Worm (Caenorhabditis elegans) whole organism, late embryonic: Measurements from ENCODE around the gene F52E10.2.

Source experiments
- C08G9.2 ChIP-seq: sonication (generic microtip); optimal IDR thresholded peaks from 2 replicates; lab custom pipeline; 2016; ENCODE audit warnings: mild to moderate bottlenecking, missing genetic modification characterization, moderate library complexity, missing compliant biosample characterization
- F13H6.1 ChIP-seq: sonication (generic microtip); optimal IDR thresholded peaks from 2 replicates; lab custom pipeline; 2016; ENCODE audit warnings: missing genetic modification characterization, missing compliant biosample characterization
- T23F11.4 ChIP-seq: fragments of 200-800 bp; sonication (Bioruptor generic); optimal IDR thresholded peaks from 2 replicates; lab custom pipeline; 2018; ENCODE audit warnings: mild to moderate bottlenecking, missing genetic modification characterization, missing compliant biosample characterization
- ahr-1 ChIP-seq: sonication (generic microtip); optimal IDR thresholded peaks from 2 replicates; lab custom pipeline; 2016; ENCODE audit warnings: missing genetic modification characterization, missing compliant biosample characterization
- ama-1 ChIP-seq: fragments of 150-350 bp; optimal IDR thresholded peaks from 2 replicates; lab custom pipeline; 2014
- ceh-14 ChIP-seq: sonication (generic microtip); optimal IDR thresholded peaks from 2 replicates; lab custom pipeline; 2016; ENCODE audit warnings: missing genotype, missing genetic modification characterization, missing compliant biosample characterization
- ceh-18 ChIP-seq: sonication (generic microtip); optimal IDR thresholded peaks from 2 replicates; lab custom pipeline; 2016; ENCODE audit warnings: missing genetic modification characterization, missing compliant biosample characterization
- ceh-19 ChIP-seq: fragments of 200-800 bp; sonication (Bioruptor generic); optimal IDR thresholded peaks from 2 replicates; lab custom pipeline; 2018; ENCODE audit warnings: mild to moderate bottlenecking, missing genetic modification characterization, missing compliant biosample characterization
- ceh-24 ChIP-seq: sonication (generic microtip); optimal IDR thresholded peaks from 2 replicates; lab custom pipeline; 2016; ENCODE audit warnings: mild to moderate bottlenecking, missing genetic modification characterization, missing compliant biosample characterization
- ceh-31 ChIP-seq: sonication (generic microtip); optimal IDR thresholded peaks from 2 replicates; lab custom pipeline; 2016; ENCODE audit warnings: missing genetic modification characterization, missing compliant biosample characterization
- ceh-34 ChIP-seq: sonication (generic microtip); optimal IDR thresholded peaks from 2 replicates; lab custom pipeline; 2016; ENCODE audit warnings: mild to moderate bottlenecking, missing genetic modification characterization, missing compliant biosample characterization
- ceh-45 ChIP-seq: fragments of 200-800 bp; sonication (Bioruptor generic); IDR thresholded peaks from 2 replicates; pipeline ENCODE4 v1.3.6; 2022; ENCODE audit warnings: missing genetic modification reagents, missing genetic modification characterization, missing compliant biosample characterization
- ceh-6 ChIP-seq: fragments of 200-800 bp; sonication (Bioruptor generic); optimal IDR thresholded peaks from 2 replicates; lab custom pipeline; 2018; ENCODE audit warnings: mild to moderate bottlenecking, missing genetic modification characterization, missing compliant biosample characterization
- ceh-9 ChIP-seq: sonication (generic microtip); optimal IDR thresholded peaks from 2 replicates; lab custom pipeline; 2016; ENCODE audit warnings: mild to moderate bottlenecking, missing genetic modification characterization, inconsistent platforms, missing compliant biosample characterization
- che-1 ChIP-seq: sonication (generic microtip); optimal IDR thresholded peaks from 2 replicates; lab custom pipeline; 2016; ENCODE audit warnings: mild to moderate bottlenecking, missing genetic modification characterization, missing compliant biosample characterization
- dmd-4 ChIP-seq: sonication (generic microtip); optimal IDR thresholded peaks from 2 replicates; lab custom pipeline; 2016; ENCODE audit warnings: borderline replicate concordance, missing genetic modification characterization, missing compliant biosample characterization
- elt-2 ChIP-seq: sonication (generic microtip); optimal IDR thresholded peaks from 2 replicates; lab custom pipeline; 2016; ENCODE audit warnings: missing genetic modification reagents, missing genetic modification characterization, missing compliant biosample characterization
- elt-4 ChIP-seq: sonication (generic microtip); optimal IDR thresholded peaks from 2 replicates; lab custom pipeline; 2016; ENCODE audit warnings: missing genetic modification characterization, missing compliant biosample characterization
- ets-4 ChIP-seq: sonication (generic microtip); optimal IDR thresholded peaks from 2 replicates; lab custom pipeline; 2016; ENCODE audit warnings: missing genetic modification characterization, missing compliant biosample characterization
- eyg-1 ChIP-seq: sonication (generic microtip); optimal IDR thresholded peaks from 2 replicates; lab custom pipeline; 2016; ENCODE audit warnings: missing genotype, missing genetic modification characterization, missing compliant biosample characterization
- fax-1 ChIP-seq: sonication (generic microtip); optimal IDR thresholded peaks from 2 replicates; lab custom pipeline; 2016; ENCODE audit warnings: missing genotype, missing genetic modification characterization, missing compliant biosample characterization
- fkh-10 ChIP-seq: fragments of 150-350 bp; optimal IDR thresholded peaks from 2 replicates; lab custom pipeline; 2014; ENCODE audit warnings: missing biosample characterization, missing genetic modification reagents, missing genetic modification characterization
- fkh-6 ChIP-seq: sonication (generic microtip); optimal IDR thresholded peaks from 2 replicates; lab custom pipeline; 2016; ENCODE audit warnings: missing genetic modification characterization, missing compliant biosample characterization
- hlh-13 ChIP-seq: fragments of 200-800 bp; sonication (Bioruptor generic); optimal IDR thresholded peaks from 2 replicates; lab custom pipeline; 2018; ENCODE audit warnings: mild to moderate bottlenecking, missing genetic modification characterization, missing compliant biosample characterization
- hlh-15 ChIP-seq: sonication (generic microtip); optimal IDR thresholded peaks from 2 replicates; lab custom pipeline; 2016; ENCODE audit warnings: missing genetic modification characterization, missing compliant biosample characterization
- hlh-30 ChIP-seq: sonication (generic microtip); optimal IDR thresholded peaks from 2 replicates; lab custom pipeline; 2017; ENCODE audit warnings: antibody characterized with exemption, missing genetic modification characterization, missing compliant biosample characterization; ENCODE audit not compliant: insufficient read depth
- hlh-8 ChIP-seq: sonication (generic microtip); optimal IDR thresholded peaks from 2 replicates; lab custom pipeline; 2016; ENCODE audit warnings: missing genotype, missing genetic modification characterization, missing compliant biosample characterization
- lim-6 ChIP-seq: sonication (generic microtip); optimal IDR thresholded peaks from 2 replicates; lab custom pipeline; 2016; ENCODE audit warnings: missing genetic modification characterization, missing compliant biosample characterization
- madf-2 ChIP-seq: sonication (generic microtip); optimal IDR thresholded peaks from 2 replicates; lab custom pipeline; 2017; ENCODE audit warnings: missing genetic modification characterization, missing compliant biosample characterization
- nfya-1 ChIP-seq: sonication (generic microtip); optimal IDR thresholded peaks from 2 replicates; lab custom pipeline; 2017; ENCODE audit warnings: missing genetic modification characterization, mild to moderate bottlenecking, missing compliant biosample characterization, antibody characterized with exemption, moderate library complexity
- nhr-11 ChIP-seq: fragments of 150-350 bp; optimal IDR thresholded peaks from 2 replicates; lab custom pipeline; 2014; ENCODE audit warnings: missing biosample characterization, missing genetic modification characterization
- nhr-232 ChIP-seq: sonication (generic microtip); optimal IDR thresholded peaks from 2 replicates; lab custom pipeline; 2016; ENCODE audit warnings: missing genetic modification characterization, missing compliant biosample characterization
- npax-4 ChIP-seq: sonication (generic microtip); optimal IDR thresholded peaks from 2 replicates; lab custom pipeline; 2016; ENCODE audit warnings: missing genetic modification characterization, missing compliant biosample characterization
- pag-3 ChIP-seq: sonication (generic microtip); optimal IDR thresholded peaks from 2 replicates; lab custom pipeline; 2016; ENCODE audit warnings: missing compliant biosample characterization, missing genetic modification characterization, borderline replicate concordance
- pat-9 ChIP-seq: fragments of 200-800 bp; sonication (Bioruptor generic); optimal IDR thresholded peaks from 2 replicates; lab custom pipeline; 2018; ENCODE audit warnings: mild to moderate bottlenecking, missing genetic modification characterization, moderate library complexity, missing compliant biosample characterization
- pax-1 ChIP-seq: fragments of 150-350 bp; optimal IDR thresholded peaks from 2 replicates; lab custom pipeline; 2014; ENCODE audit warnings: missing biosample characterization, missing genetic modification characterization
- pha-2 ChIP-seq: sonication (generic microtip); optimal IDR thresholded peaks from 2 replicates; lab custom pipeline; 2017; ENCODE audit warnings: mild to moderate bottlenecking, missing genetic modification characterization, missing compliant biosample characterization
- pha-4 ChIP-seq: fragments of 150-350 bp; optimal IDR thresholded peaks from 2 replicates; lab custom pipeline; 2018; ENCODE audit warnings: missing biosample characterization, missing genetic modification reagents, missing genetic modification characterization
- pqm-1 ChIP-seq: sonication (generic microtip); optimal IDR thresholded peaks from 2 replicates; lab custom pipeline; 2016; ENCODE audit warnings: missing genetic modification characterization, missing compliant biosample characterization
- pros-1 ChIP-seq: fragments of 150-350 bp; optimal IDR thresholded peaks from 2 replicates; lab custom pipeline; 2014; ENCODE audit warnings: missing biosample characterization, missing genetic modification reagents, missing genetic modification characterization
- ref-2 ChIP-seq: sonication (generic microtip); optimal IDR thresholded peaks from 2 replicates; lab custom pipeline; 2016; ENCODE audit warnings: missing genetic modification characterization, missing compliant biosample characterization
- rnt-1 ChIP-seq: sonication (generic microtip); optimal IDR thresholded peaks from 2 replicates; lab custom pipeline; 2016; ENCODE audit warnings: missing genetic modification characterization, missing compliant biosample characterization
- sdc-2 ChIP-seq: sonication (generic microtip); optimal IDR thresholded peaks from 2 replicates; lab custom pipeline; 2016; ENCODE audit warnings: missing genotype, missing genetic modification characterization, missing compliant biosample characterization
- sox-4 ChIP-seq: sonication (generic microtip); optimal IDR thresholded peaks from 2 replicates; lab custom pipeline; 2017; ENCODE audit warnings: mild to moderate bottlenecking, missing genetic modification characterization, inconsistent platforms, missing compliant biosample characterization
- tbx-2 ChIP-seq: sonication (generic microtip); optimal IDR thresholded peaks from 2 replicates; lab custom pipeline; 2016; ENCODE audit warnings: missing genetic modification characterization, missing compliant biosample characterization
- tbx-7 ChIP-seq: sonication (generic microtip); optimal IDR thresholded peaks from 2 replicates; lab custom pipeline; 2016; ENCODE audit warnings: missing genotype, missing genetic modification characterization, missing compliant biosample characterization
- unc-3 ChIP-seq, 2 experiments: fragments of 200-800 bp in 1 of 2; sonication (Bioruptor generic) in 1 of 2; sonication (generic microtip) in 1 of 2; conservative IDR thresholded peaks in 1 of 2; optimal IDR thresholded peaks in 1 of 2; 2 replicates each; pipeline versions ENCODE4 v1.3.6 to Lab custom; 2016 to 2022; ENCODE audit warnings: missing compliant biosample characterization in 2 of 2, missing genetic modification characterization in 2 of 2, missing genetic modification reagents in 1 of 2
- unc-42 ChIP-seq: sonication (generic microtip); optimal IDR thresholded peaks from 2 replicates; lab custom pipeline; 2016; ENCODE audit warnings: missing genotype, missing genetic modification characterization, missing compliant biosample characterization
- unc-55 ChIP-seq: sonication (generic microtip); optimal IDR thresholded peaks from 2 replicates; lab custom pipeline; 2017; ENCODE audit warnings: missing biosample characterization, missing genetic modification reagents, missing genetic modification characterization
- unc-86 ChIP-seq: sonication (generic microtip); optimal IDR thresholded peaks from 2 replicates; lab custom pipeline; 2016; ENCODE audit warnings: missing genetic modification characterization, missing compliant biosample characterization
- zip-5 ChIP-seq: sonication (generic microtip); optimal IDR thresholded peaks from 2 replicates; lab custom pipeline; 2016; ENCODE audit warnings: missing genetic modification characterization, missing compliant biosample characterization

F52E10.2 gene

DNA sequence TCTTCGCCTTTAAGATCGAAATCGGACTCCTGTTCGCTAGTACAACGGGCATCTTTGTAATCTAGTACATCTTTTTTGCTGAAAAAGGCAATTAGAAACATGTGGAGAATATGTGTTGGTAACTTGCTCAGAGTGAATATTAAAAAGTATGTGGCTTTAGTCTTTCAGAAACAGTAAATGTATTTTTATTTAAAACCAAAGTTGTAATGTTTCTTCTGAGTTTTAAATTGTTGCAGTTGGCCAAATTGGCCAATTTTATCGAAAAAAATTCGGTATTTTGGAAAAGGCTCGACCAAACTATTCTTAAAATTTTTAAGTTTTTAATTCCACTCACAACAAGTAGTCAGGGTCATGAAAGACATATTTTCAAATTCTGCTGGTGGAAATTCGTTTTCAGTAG lies at the start of gene F52E10.2:
Gene F52E10.2, minus strand, starts transcription at position 101 of the 400 bp plus-strand sequence.
- TF ChIP-seq hlh-13 (GFP tag; lab: Kevin White, UChicago) (no peak), tbx-7 (tag; lab: Kevin White, UChicago) (no peak), ceh-24 (no peak), madf-2 (tag; lab: Kevin White, UChicago) (no peak), ceh-34 (tag; lab: Kevin White, UChicago) (no peak), hlh-30 (tag; lab: Kevin White, UChicago) (no peak), hlh-15 (tag; lab: Kevin White, UChicago) (no peak), fax-1 (tag; lab: Kevin White, UChicago) (no peak), fkh-10 (GFP tag; lab: Kevin White, UChicago) (no peak)

ce11 chrX:16331932-16332485 lies 49.0 kb upstream of the F52E10.2 start, which contains the start of gene taf-3:
TSS of gene taf-3 (plus strand) at chrX:16332435.
- TF ChIP-seq eyg-1 (tag; lab: Kevin White, UChicago) (no peak), ceh-18 (peak; percentile 5), hlh-13 (GFP tag; lab: Kevin White, UChicago) (no peak), unc-42 (tag; lab: Kevin White, UChicago) (peak; percentile 36), pros-1 (tag; lab: Kevin White, UChicago) (no peak), ahr-1 (tag; lab: Kevin White, UChicago) (no peak), nhr-232 (tag; lab: Kevin White, UChicago) (no peak), ceh-14 (no peak), lim-6 (tag; lab: Kevin White, UChicago) (no peak), elt-2 (no peak), ceh-31 (tag; lab: Kevin White, UChicago) (peak; percentile 22), pag-3 (no peak), unc-55 (GFP tag; lab: Kevin White, UChicago) (peak; percentile 59), madf-2 (tag; lab: Kevin White, UChicago) (no peak), ref-2 (tag; lab: Kevin White, UChicago) (no peak), ceh-19 (GFP tag; lab: Kevin White, UChicago) (no peak), pha-2 (tag; lab: Kevin White, UChicago) (no peak), pat-9 (no peak), ceh-45 (GFP tag; lab: Robert Waterston, UW) (no peak), dmd-4 (tag; lab: Kevin White, UChicago) (no peak), ceh-9 (tag; lab: Kevin White, UChicago) (no peak), hlh-30 (tag; lab: Kevin White, UChicago) (no peak), tbx-2 (tag; lab: Kevin White, UChicago) (peak; percentile 48), hlh-15 (tag; lab: Kevin White, UChicago) (no peak), hlh-8 (tag; lab: Kevin White, UChicago) (peak; percentile 20), ets-4 (tag; lab: Kevin White, UChicago) (no peak), ceh-6 (GFP tag; lab: Kevin White, UChicago) (no peak), fkh-6 (tag; lab: Kevin White, UChicago) (no peak), nhr-11 (no peak), elt-4 (tag; lab: Kevin White, UChicago) (no peak), npax-4 (tag; lab: Kevin White, UChicago) (no peak), ama-1 (lab: Kevin White, UChicago) (no peak), F13H6.1 (tag; lab: Kevin White, UChicago) (peak; percentile 21), pax-1 (tag; lab: Kevin White, UChicago) (no peak), unc-86 (tag; lab: Kevin White, UChicago) (no peak), pqm-1 (no peak), pha-4 (tag; lab: Kevin White, UChicago) (no peak), T23F11.4 (no peak), rnt-1 (tag; lab: Kevin White, UChicago) (no peak), sdc-2 (tag; lab: Kevin White, UChicago) (peak; percentile 59), nfya-1 (tag; lab: Kevin White, UChicago) (peak; percentile 17), che-1 (tag; lab: Kevin White, UChicago) (no peak), zip-5 (tag; lab: Kevin White, UChicago) (no peak), unc-3 (GFP tag; conservative IDR thresholded peaks at IDR 0.05; lab: Robert Waterston, UW) (no peak), unc-3 (tag; optimal IDR thresholded peaks at IDR 0.05; lab: Kevin White, UChicago) (no peak), sox-4 (tag; lab: Kevin White, UChicago) (no peak), C08G9.2 (tag; lab: Kevin White, UChicago) (no peak)
